Worm (Caenorhabditis elegans): ENCODE data around the gene Y49F6B.6.
"Not testable (repeated sequence)": the region's sequence is repeated elsewhere in the genome, so short reads cannot be mapped to it uniquely, and the experiment has no call there.

ce11 chrII:3449514-3449913 is 23.4 kb upstream of the Y49F6B.6 start, which contains the start of gene C16C8.14:
- TF ChIP-seq nhr-28 (tag; optimal IDR thresholded peaks at IDR 0.05); nhr-25 (tag; optimal IDR thresholded peaks at IDR 0.05; ENCODE audit: borderline replicate concordance, insufficient read depth); nhr-237 (tag; optimal IDR thresholded peaks at IDR 0.05); zfp-3 (GFP tag; conservative IDR thresholded peaks at IDR 0.05); ceh-20 (GFP tag; IDR thresholded peaks at IDR 0.05); lin-15B (tag; optimal IDR thresholded peaks at IDR 0.05); ama-1 (optimal IDR thresholded peaks at IDR 0.05); lin-39 (tag; optimal IDR thresholded peaks at IDR 0.05); daf-12 (tag; optimal IDR thresholded peaks at IDR 0.05): not testable (repeated sequence)
